Fruit fly (Drosophila melanogaster): ENCODE data around the gene tld.

dm6 chr3R:24767667-24768340 is 18.3 kb downstream of the tld start:
- TF ChIP-seq usp (GFP tag; optimal IDR thresholded peaks at IDR 0.05): no peak
- no peak for TF ChIP-seq EcR (GFP tag; optimal IDR thresholded peaks at IDR 0.05)
- no peak for TF ChIP-seq CG8478 (optimal IDR thresholded peaks at IDR 0.05)

Measured in whole organism.